Fruit fly (Drosophila melanogaster) whole organism, embryonic: ENCODE results near the gene CG7907.

Experiments used
- Atf-2 ChIP-seq: fragments of 200-800 bp; sonication (Bioruptor generic); optimal IDR thresholded peaks from 2 replicates; lab custom pipeline; 2016; ENCODE audit warnings: missing biosample characterization, missing genetic modification characterization
- CG11093 ChIP-seq: fragments of 200-800 bp; sonication (Bioruptor generic); IDR thresholded peaks from 3 replicates; pipeline ENCODE4 v1.3.6; 2022; ENCODE audit warnings: missing biosample characterization, missing genetic modification characterization
- CG12744 ChIP-seq: fragments of 200-800 bp; sonication (Bioruptor generic); optimal IDR thresholded peaks from 2 replicates; lab custom pipeline; 2016; ENCODE audit warnings: missing biosample characterization, missing genetic modification characterization
- CG13775 ChIP-seq: fragments of 200-800 bp; sonication (Bioruptor generic); optimal IDR thresholded peaks from 3 replicates; lab custom pipeline; 2017; ENCODE audit warnings: missing biosample characterization, mild to moderate bottlenecking, missing genetic modification characterization
- CG14710 ChIP-seq: fragments of 200-800 bp; sonication (Bioruptor generic); optimal IDR thresholded peaks from 3 replicates; lab custom pipeline; 2019; ENCODE audit warnings: missing biosample characterization, mild to moderate bottlenecking, missing genetic modification characterization, moderate library complexity
- CG16813 ChIP-seq: fragments of 200-800 bp; sonication (Bioruptor generic); IDR thresholded peaks from 3 replicates; pipeline ENCODE4 v1.3.6; 2022; ENCODE audit warnings: missing biosample characterization, missing genetic modification characterization; ENCODE audit not compliant: partially characterized antibody
- CG16863 ChIP-seq: fragments of 200-800 bp; sonication (Bioruptor generic); optimal IDR thresholded peaks from 3 replicates; lab custom pipeline; 2016; ENCODE audit warnings: missing biosample characterization, missing genetic modification characterization
- CG17829 ChIP-seq: fragments of 200-800 bp; optimal IDR thresholded peaks from 2 replicates; lab custom pipeline; 2019; ENCODE audit warnings: missing biosample characterization, mild to moderate bottlenecking, missing genetic modification characterization, moderate library complexity
- CG1792 ChIP-seq: fragments of 200-800 bp; sonication (Bioruptor generic); optimal IDR thresholded peaks from 2 replicates; lab custom pipeline; 2016; ENCODE audit warnings: missing biosample characterization, missing genetic modification characterization
- CG31388 ChIP-seq: fragments of 200-800 bp; sonication (Bioruptor generic); optimal IDR thresholded peaks from 2 replicates; lab custom pipeline; 2016; ENCODE audit warnings: missing biosample characterization, missing genetic modification characterization
- CG32532 ChIP-seq: fragments of 200-800 bp; sonication (Bioruptor generic); IDR thresholded peaks from 2 replicates; pipeline ENCODE4 v1.3.6; 2022; ENCODE audit warnings: missing biosample characterization, missing genetic modification characterization
- CG4617 ChIP-seq: fragments of 200-800 bp; sonication (Bioruptor generic); optimal IDR thresholded peaks from 3 replicates; lab custom pipeline; 2016; ENCODE audit warnings: missing biosample characterization, missing genetic modification characterization, borderline replicate concordance
- CG4820 ChIP-seq: fragments of 200-800 bp; sonication (Bioruptor generic); optimal IDR thresholded peaks from 3 replicates; lab custom pipeline; 2016; ENCODE audit warnings: missing biosample characterization, missing genetic modification characterization
- CG6175 ChIP-seq: fragments of 200-800 bp; sonication (Bioruptor generic); IDR thresholded peaks from 3 replicates; pipeline ENCODE4 v1.3.6; 2022; ENCODE audit warnings: missing biosample characterization, missing genetic modification characterization
- CG6683 ChIP-seq: fragments of 200-800 bp; sonication (Bioruptor generic); optimal IDR thresholded peaks from 2 replicates; lab custom pipeline; 2017; ENCODE audit warnings: missing biosample characterization, mild to moderate bottlenecking, missing genetic modification characterization, missing genetic modification reagents
- CG7786 ChIP-seq: fragments of 200-800 bp; sonication (Bioruptor generic); optimal IDR thresholded peaks from 2 replicates; lab custom pipeline; 2016; ENCODE audit warnings: missing biosample characterization, missing genetic modification characterization
- CG8924 ChIP-seq: fragments of 200-800 bp; optimal IDR thresholded peaks from 3 replicates; lab custom pipeline; 2019; ENCODE audit warnings: missing biosample characterization, mild to moderate bottlenecking, missing genetic modification characterization, moderate library complexity
- CG9609 ChIP-seq: fragments of 200-800 bp; sonication (Bioruptor generic); optimal IDR thresholded peaks from 3 replicates; lab custom pipeline; 2016; ENCODE audit warnings: missing biosample characterization, missing genetic modification characterization
- Camta ChIP-seq: fragments of 200-800 bp; sonication (Bioruptor generic); optimal IDR thresholded peaks from 2 replicates; lab custom pipeline; 2016; ENCODE audit warnings: missing biosample characterization, missing genetic modification characterization
- Chrac-16 ChIP-seq: fragments of 200-800 bp; sonication (Bioruptor generic); optimal IDR thresholded peaks from 3 replicates; lab custom pipeline; 2016; ENCODE audit warnings: missing biosample characterization, missing genetic modification characterization
- Dek ChIP-seq: fragments of 200-800 bp; sonication (Bioruptor generic); optimal IDR thresholded peaks from 3 replicates; lab custom pipeline; 2019; ENCODE audit warnings: missing biosample characterization, mild to moderate bottlenecking, missing genetic modification characterization, moderate library complexity
- Dll ChIP-seq: fragments of 200-800 bp; sonication (Bioruptor generic); IDR thresholded peaks from 4 replicates; pipeline ENCODE4 v1.3.6; 2022; ENCODE audit warnings: missing biosample characterization, missing genetic modification characterization; ENCODE audit not compliant: partially characterized antibody
- Dref ChIP-seq: fragments of 200-800 bp; sonication (Bioruptor generic); IDR thresholded peaks from 2 replicates; pipeline ENCODE4 v1.3.6; 2022; ENCODE audit warnings: missing biosample characterization, missing genetic modification characterization
- H2.0 ChIP-seq: fragments of 200-800 bp; sonication (Bioruptor generic); IDR thresholded peaks from 2 replicates; pipeline ENCODE4 v1.3.6; 2022; ENCODE audit warnings: missing biosample characterization, missing genetic modification characterization
- Hand ChIP-seq: fragments of 200-800 bp; sonication (Bioruptor generic); optimal IDR thresholded peaks from 2 replicates; lab custom pipeline; 2017; ENCODE audit warnings: mild to moderate bottlenecking, missing biosample characterization, missing genetic modification reagents, missing genetic modification characterization
- Lpt ChIP-seq: fragments of >200 bp; optimal IDR thresholded peaks from 2 replicates; lab custom pipeline; 2018; ENCODE audit warnings: missing biosample characterization, missing genetic modification characterization
- Med ChIP-seq: fragments of 200-800 bp; sonication (Bioruptor generic); peaks from one replicate; lab custom pipeline; 2016; ENCODE audit warnings: missing biosample characterization, missing genetic modification characterization, mild to moderate bottlenecking, inconsistent platforms, moderate library complexity
- Opbp ChIP-seq: fragments of 200-800 bp; sonication (Bioruptor generic); IDR thresholded peaks from 3 replicates; pipeline ENCODE4 v1.3.6; 2022; ENCODE audit warnings: missing biosample characterization, missing genetic modification characterization; ENCODE audit not compliant: partially characterized antibody
- Optix ChIP-seq: fragments of 200-800 bp; sonication (Bioruptor generic); IDR thresholded peaks from 3 replicates; pipeline ENCODE4 v1.3.6; 2022; ENCODE audit warnings: missing biosample characterization, missing genetic modification characterization
- Side ChIP-seq: fragments of 200-800 bp; sonication (Bioruptor generic); optimal IDR thresholded peaks from 2 replicates; lab custom pipeline; 2016; ENCODE audit warnings: missing biosample characterization, missing genetic modification characterization
- amos ChIP-seq: fragments of 200-800 bp; sonication (Bioruptor generic); IDR thresholded peaks from 2 replicates; pipeline ENCODE4 v1.3.6; 2022; ENCODE audit warnings: missing biosample characterization, missing genetic modification characterization; ENCODE audit not compliant: partially characterized antibody
- bcd ChIP-seq: fragments of 200-800 bp; sonication (Bioruptor generic); optimal IDR thresholded peaks from 2 replicates; lab custom pipeline; 2017; ENCODE audit warnings: missing biosample characterization, mild to moderate bottlenecking, missing genetic modification characterization
- bsh ChIP-seq, 2 experiments: fragments of 200-800 bp; sonication (Bioruptor generic); optimal IDR thresholded peaks; 2 replicates each; lab custom pipeline; 2017 to 2018; ENCODE audit warnings: mild to moderate bottlenecking in 2 of 2, missing biosample characterization in 2 of 2, missing genetic modification characterization in 2 of 2, moderate library complexity in 1 of 2
- cad ChIP-seq: fragments of >200 bp; optimal IDR thresholded peaks from 2 replicates; lab custom pipeline; 2017; ENCODE audit warnings: missing biosample characterization, missing genetic modification characterization
- cato ChIP-seq: fragments of 200-800 bp; sonication (Bioruptor generic); optimal IDR thresholded peaks from 2 replicates; lab custom pipeline; 2016; ENCODE audit warnings: missing biosample characterization, missing genetic modification characterization, borderline replicate concordance
- chm ChIP-seq: fragments of 200-800 bp; sonication (Bioruptor generic); IDR thresholded peaks from 2 replicates; pipeline ENCODE4 v1.3.6; 2022; ENCODE audit warnings: missing biosample characterization, missing genetic modification characterization
- dmrt99B ChIP-seq: fragments of 200-800 bp; sonication (Bioruptor generic); optimal IDR thresholded peaks from 2 replicates; lab custom pipeline; 2018; ENCODE audit warnings: missing biosample characterization, mild to moderate bottlenecking, missing genetic modification characterization, moderate library complexity
- fru ChIP-seq: fragments of >200 bp; optimal IDR thresholded peaks from 2 replicates; lab custom pipeline; 2017
- ftz-f1 ChIP-seq: fragments of 200-800 bp; sonication (Bioruptor generic); optimal IDR thresholded peaks from 2 replicates; lab custom pipeline; 2016; ENCODE audit warnings: missing biosample characterization, missing genetic modification characterization
- gsb ChIP-seq: fragments of 200-800 bp; sonication (Bioruptor generic); IDR thresholded peaks from 2 replicates; pipeline ENCODE4 v1.3.6; 2022; ENCODE audit warnings: missing biosample characterization, missing genetic modification characterization
- inv ChIP-seq: fragments of 200-800 bp; sonication (Bioruptor generic); IDR thresholded peaks from 2 replicates; pipeline ENCODE4 v1.3.6; 2022; ENCODE audit warnings: missing biosample characterization, missing genetic modification characterization; ENCODE audit not compliant: partially characterized antibody
- klu ChIP-seq: fragments of 200-800 bp; sonication (Bioruptor generic); IDR thresholded peaks from 2 replicates; pipeline ENCODE4 v1.3.6; 2022; ENCODE audit warnings: missing biosample characterization, missing genetic modification characterization
- lbe ChIP-seq: fragments of 200-800 bp; sonication (Bioruptor generic); optimal IDR thresholded peaks from 2 replicates; lab custom pipeline; 2016; ENCODE audit warnings: missing biosample characterization, mild to moderate bottlenecking, missing genetic modification characterization
- nerfin-2 ChIP-seq: fragments of 200-800 bp; sonication (Bioruptor generic); IDR thresholded peaks from 2 replicates; pipeline ENCODE4 v1.3.6; 2022; ENCODE audit warnings: missing biosample characterization, missing genetic modification characterization; ENCODE audit not compliant: partially characterized antibody
- nmo ChIP-seq: fragments of 200-800 bp; sonication (Bioruptor generic); optimal IDR thresholded peaks from 2 replicates; lab custom pipeline; 2018; ENCODE audit warnings: missing biosample characterization, mild to moderate bottlenecking, missing genetic modification characterization, moderate library complexity
- pita ChIP-seq: fragments of 200-800 bp; sonication (Bioruptor generic); optimal IDR thresholded peaks from 2 replicates; lab custom pipeline; 2017; ENCODE audit warnings: missing biosample characterization, mild to moderate bottlenecking, missing genetic modification characterization
- sisA ChIP-seq: fragments of 200-800 bp; sonication (Bioruptor generic); IDR thresholded peaks from 2 replicates; pipeline ENCODE4 v1.3.6; 2022; ENCODE audit warnings: missing biosample characterization, missing genetic modification characterization
- slp2 ChIP-seq: fragments of 200-800 bp; sonication (Bioruptor generic); optimal IDR thresholded peaks from 2 replicates; lab custom pipeline; 2016; ENCODE audit warnings: missing biosample characterization, missing genetic modification characterization
- unc-4 ChIP-seq: fragments of 200-800 bp; sonication (Bioruptor generic); IDR thresholded peaks from 2 replicates; pipeline ENCODE4 v1.3.6; 2022; ENCODE audit warnings: missing biosample characterization, missing genetic modification characterization; ENCODE audit not compliant: partially characterized antibody
- vnd ChIP-seq: fragments of 200-800 bp; sonication (Bioruptor generic); IDR thresholded peaks from 3 replicates; pipeline ENCODE4 v1.3.6; 2022; ENCODE audit warnings: missing biosample characterization, missing genetic modification characterization; ENCODE audit not compliant: partially characterized antibody

Gene CG7907

dm6 chr3R:21376859-21377607 lies 26.5 kb upstream of the CG7907 start (continued):
- TF ChIP-seq CG11093 (GFP tag; lab: Robert Waterston, UW) = no peak
- TF ChIP-seq Camta = no peak
- TF ChIP-seq dmrt99B (tag; lab: Kevin White, UChicago) = no peak
- no peak for TF ChIP-seq CG4820 (GFP tag; lab: Kevin White, UChicago)
- TF ChIP-seq lbe (GFP tag; lab: Kevin White, UChicago) = peak; percentile 64
- TF ChIP-seq CG6175 (GFP tag; lab: Robert Waterston, UW) = no peak
- TF ChIP-seq nmo (GFP tag; lab: Kevin White, UChicago) = peak; percentile 26
- no peak for TF ChIP-seq CG6683 (GFP tag; lab: Kevin White, UChicago)
- TF ChIP-seq CG7786 (GFP tag; lab: Kevin White, UChicago) = peak; percentile 6
- no peak for TF ChIP-seq CG31388 (GFP tag; lab: Kevin White, UChicago)
- TF ChIP-seq sisA (GFP tag; lab: Robert Waterston, UW) = no peak
- TF ChIP-seq ftz-f1 (GFP tag; lab: Kevin White, UChicago) = no peak
- TF ChIP-seq nerfin-2 = peak; percentile 59; the same call in 1 of the 2 replicates
- TF ChIP-seq CG12744 (GFP tag; lab: Kevin White, UChicago) = no peak
- TF ChIP-seq slp2 (GFP tag; lab: Kevin White, UChicago) = no peak
- TF ChIP-seq Chrac-16 = no peak
- peak; percentile 77 for TF ChIP-seq Dref (GFP tag; lab: Robert Waterston, UW)
- TF ChIP-seq pita (GFP tag; lab: Kevin White, UChicago) = no peak
- TF ChIP-seq Opbp = peak; percentile 81
- TF ChIP-seq Side (GFP tag; lab: Kevin White, UChicago) = no peak
- peak; percentile 91 for TF ChIP-seq Dll
- TF ChIP-seq cato (GFP tag; lab: Kevin White, UChicago) = no peak
- peak; percentile 67 for TF ChIP-seq CG4617 (GFP tag; lab: Kevin White, UChicago)
- no peak for TF ChIP-seq CG1792 (GFP tag; lab: Kevin White, UChicago)
- TF ChIP-seq CG17829 (tag; lab: Kevin White, UChicago) = no peak
- no peak for TF ChIP-seq fru (lab: Kevin White, UChicago)
- TF ChIP-seq gsb (GFP tag; lab: Robert Waterston, UW) = no peak
- TF ChIP-seq unc-4 = peak; percentile 89
- no peak for TF ChIP-seq Hand (GFP tag; lab: Kevin White, UChicago)
- TF ChIP-seq amos (GFP tag; lab: Robert Waterston, UW) = peak; percentile 90
- peak; percentile 82 for TF ChIP-seq vnd (GFP tag; lab: Robert Waterston, UW)
- no peak for TF ChIP-seq Optix (GFP tag; lab: Robert Waterston, UW)
- TF ChIP-seq H2.0 (GFP tag; lab: Robert Waterston, UW) = no peak
- peak; percentile 39 for TF ChIP-seq Dek
- no peak for TF ChIP-seq CG9609 (GFP tag; lab: Kevin White, UChicago)
- TF ChIP-seq CG16863 = no peak
- peak; percentile 46 for TF ChIP-seq CG14710 (tag; lab: Kevin White, UChicago)
- TF ChIP-seq chm (GFP tag; lab: Robert Waterston, UW) = peak; percentile 80
- no peak for TF ChIP-seq CG32532 (GFP tag; lab: Robert Waterston, UW)
- peak; percentile 1 for TF ChIP-seq CG8924 (tag; lab: Kevin White, UChicago)
- TF ChIP-seq Atf-2 (GFP tag; lab: Kevin White, UChicago) = no peak
- peak; percentile 81 for TF ChIP-seq Med (GFP tag; lab: Kevin White, UChicago)
- no peak for TF ChIP-seq bsh (GFP tag; optimal IDR thresholded peaks at IDR 0.05; lab: Kevin White, UChicago)
- no peak for TF ChIP-seq bcd (GFP tag; lab: Kevin White, UChicago)
- no peak for TF ChIP-seq cad (GFP tag; lab: Kevin White, UChicago)
- TF ChIP-seq CG13775 (GFP tag; lab: Kevin White, UChicago) = no peak
- TF ChIP-seq CG16813 (GFP tag; lab: Robert Waterston, UW) = peak; percentile 84
- no peak for TF ChIP-seq klu
- peak; percentile 85 for TF ChIP-seq inv (GFP tag; lab: Robert Waterston, UW)
- TF ChIP-seq Lpt (GFP tag; lab: Kevin White, UChicago) = no peak
